Fruit fly (Drosophila melanogaster) whole organism, prepupa: ENCODE measurements around the gene RhoGAP15B.

ENCODE experiments used
- CG11902 ChIP-seq: fragments of 200-800 bp; sonication (Bioruptor generic); optimal IDR thresholded peaks from 3 replicates; lab custom pipeline; 2016; ENCODE audit warnings: missing biosample characterization, missing genetic modification characterization
- CG15336 ChIP-seq: fragments of 200-800 bp; sonication (Bioruptor generic); IDR thresholded peaks from 2 replicates; pipeline ENCODE4 v1.3.6; 2022; ENCODE audit warnings: missing biosample characterization, missing genetic modification characterization
- CG16779 ChIP-seq: fragments of 200-800 bp; sonication (Bioruptor generic); optimal IDR thresholded peaks from 3 replicates; lab custom pipeline; 2017; ENCODE audit warnings: missing biosample characterization, mild to moderate bottlenecking, missing genetic modification characterization
- CG6854 ChIP-seq: fragments of 200-800 bp; sonication (Bioruptor generic); optimal IDR thresholded peaks from 2 replicates; lab custom pipeline; 2017; ENCODE audit warnings: missing biosample characterization, mild to moderate bottlenecking, missing genetic modification characterization
- CG8319 ChIP-seq: fragments of 200-800 bp; sonication (Bioruptor generic); optimal IDR thresholded peaks from 3 replicates; lab custom pipeline; 2016; ENCODE audit warnings: missing biosample characterization, missing genetic modification characterization
- CG9139 ChIP-seq: fragments of 200-800 bp; sonication (Bioruptor generic); optimal IDR thresholded peaks from 3 replicates; lab custom pipeline; 2017; ENCODE audit warnings: missing biosample characterization, mild to moderate bottlenecking, missing genetic modification characterization
- Eip78C ChIP-seq: fragments of 200-800 bp; sonication (Bioruptor generic); peaks from one replicate; lab custom pipeline; 2016; ENCODE audit warnings: missing biosample characterization, missing genetic modification characterization
- Smox ChIP-seq: fragments of 200-800 bp; sonication (Bioruptor generic); optimal IDR thresholded peaks from 3 replicates; lab custom pipeline; 2016; ENCODE audit warnings: missing biosample characterization, missing genetic modification characterization
- Sox14 ChIP-seq: fragments of 200-800 bp; sonication (Bioruptor generic); optimal IDR thresholded peaks from 3 replicates; lab custom pipeline; 2016; ENCODE audit warnings: missing biosample characterization, missing genetic modification characterization
- fd59A ChIP-seq: fragments of 200-800 bp; sonication (Bioruptor generic); optimal IDR thresholded peaks from 2 replicates; lab custom pipeline; 2017; ENCODE audit warnings: missing biosample characterization, mild to moderate bottlenecking, missing genetic modification characterization, missing genetic modification reagents
- fd85E ChIP-seq: fragments of 200-800 bp; sonication (Bioruptor generic); optimal IDR thresholded peaks from 3 replicates; lab custom pipeline; 2016; ENCODE audit warnings: missing biosample characterization, missing genetic modification characterization
- spab ChIP-seq: fragments of 200-800 bp; sonication (Bioruptor generic); optimal IDR thresholded peaks from 2 replicates; lab custom pipeline; 2017; ENCODE audit warnings: missing biosample characterization, mild to moderate bottlenecking, missing genetic modification characterization, missing genetic modification reagents

dm6 chrX:16909297-16909696 lies 33.8 kb upstream of the RhoGAP15B start:
- no peak for TF ChIP-seq spab
- TF ChIP-seq fd85E (GFP tag; lab: Kevin White, UChicago), result no peak
- TF ChIP-seq CG11902, result no peak
- TF ChIP-seq CG8319 (GFP tag; lab: Kevin White, UChicago), result no peak
- TF ChIP-seq fd59A (GFP tag; lab: Kevin White, UChicago), result no peak
- TF ChIP-seq Eip78C, result no peak
- no peak for TF ChIP-seq CG16779 (tag; lab: Kevin White, UChicago)
- no peak for TF ChIP-seq Sox14 (GFP tag; lab: Kevin White, UChicago)
- TF ChIP-seq Smox (GFP tag; lab: Kevin White, UChicago), result no peak
- no peak for TF ChIP-seq CG9139 (GFP tag; lab: Kevin White, UChicago)
- no peak for TF ChIP-seq CG6854 (GFP tag; lab: Kevin White, UChicago)
- TF ChIP-seq CG15336 (GFP tag; lab: Robert Waterston, UW), result no peak
